Worm (Caenorhabditis elegans) whole organism, early embryonic: ENCODE data around the gene unc-52.

Source experiments
- B0310.2 ChIP-seq: sonication (generic microtip); optimal IDR thresholded peaks from 2 replicates; lab custom pipeline; 2016; ENCODE audit warnings: mild to moderate bottlenecking, missing genetic modification characterization, missing compliant biosample characterization
- aly-1 ChIP-seq: sonication (generic microtip); optimal IDR thresholded peaks from 2 replicates; lab custom pipeline; 2016; ENCODE audit warnings: missing genetic modification characterization, missing compliant biosample characterization
- ama-1 ChIP-seq: fragments of 150-350 bp; optimal IDR thresholded peaks from 2 replicates; lab custom pipeline; 2014
- ceh-13 ChIP-seq: fragments of 200-800 bp; sonication (Bioruptor generic); optimal IDR thresholded peaks from 2 replicates; lab custom pipeline; 2018; ENCODE audit warnings: mild to moderate bottlenecking, missing genetic modification characterization, missing compliant biosample characterization
- ceh-36 ChIP-seq: sonication (generic microtip); optimal IDR thresholded peaks from 2 replicates; lab custom pipeline; 2016; ENCODE audit warnings: missing genetic modification characterization, inconsistent platforms, missing compliant biosample characterization
- flt-1 ChIP-seq: fragments of 200-800 bp; sonication (Bioruptor generic); IDR thresholded peaks from 2 replicates; pipeline ENCODE4 v1.3.6; 2022; ENCODE audit warnings: missing genetic modification characterization, missing compliant biosample characterization
- hmbx-1 ChIP-seq: sonication (generic microtip); optimal IDR thresholded peaks from 2 replicates; lab custom pipeline; 2016; ENCODE audit warnings: mild to moderate bottlenecking, missing genetic modification characterization, missing compliant biosample characterization
- hnd-1 ChIP-seq: sonication (generic microtip); optimal IDR thresholded peaks from 2 replicates; lab custom pipeline; 2016; ENCODE audit warnings: missing genetic modification characterization, missing compliant biosample characterization
- tbx-11 ChIP-seq: fragments of 200-800 bp; sonication (Bioruptor generic); IDR thresholded peaks from 2 replicates; pipeline ENCODE4 v1.3.6; 2022; ENCODE audit warnings: missing genetic modification characterization, missing compliant biosample characterization
- tbx-37 ChIP-seq: fragments of 200-800 bp; sonication (Bioruptor generic); conservative IDR thresholded peaks from 2 replicates; pipeline ENCODE4 v1.3.6; 2022; ENCODE audit warnings: missing genetic modification reagents, missing genetic modification characterization, missing compliant biosample characterization

- TF ChIP-seq ama-1 (lab: Kevin White, UChicago) (no peak), hnd-1 (tag; lab: Kevin White, UChicago) (no peak), hmbx-1 (no peak), aly-1 (tag; lab: Kevin White, UChicago) (no peak), ceh-13 (GFP tag; lab: Kevin White, UChicago) (no peak), flt-1 (no peak), ceh-36 (tag; lab: Kevin White, UChicago) (no peak), tbx-37 (GFP tag; lab: Robert Waterston, UW) (no peak), tbx-11 (GFP tag; lab: Robert Waterston, UW) (no peak), B0310.2 (no peak)
Observed at ce11 chrII:14733424-14733823, 49.2 kb upstream of the unc-52 start, which contains the start of gene glna-1.
